Fruit fly (Drosophila melanogaster): ENCODE measurements around the gene CG32756.
A peak's percentile ranks its signal among the peaks of the same experiment; 100 is the strongest.

The CG32756 gene

DNA sequence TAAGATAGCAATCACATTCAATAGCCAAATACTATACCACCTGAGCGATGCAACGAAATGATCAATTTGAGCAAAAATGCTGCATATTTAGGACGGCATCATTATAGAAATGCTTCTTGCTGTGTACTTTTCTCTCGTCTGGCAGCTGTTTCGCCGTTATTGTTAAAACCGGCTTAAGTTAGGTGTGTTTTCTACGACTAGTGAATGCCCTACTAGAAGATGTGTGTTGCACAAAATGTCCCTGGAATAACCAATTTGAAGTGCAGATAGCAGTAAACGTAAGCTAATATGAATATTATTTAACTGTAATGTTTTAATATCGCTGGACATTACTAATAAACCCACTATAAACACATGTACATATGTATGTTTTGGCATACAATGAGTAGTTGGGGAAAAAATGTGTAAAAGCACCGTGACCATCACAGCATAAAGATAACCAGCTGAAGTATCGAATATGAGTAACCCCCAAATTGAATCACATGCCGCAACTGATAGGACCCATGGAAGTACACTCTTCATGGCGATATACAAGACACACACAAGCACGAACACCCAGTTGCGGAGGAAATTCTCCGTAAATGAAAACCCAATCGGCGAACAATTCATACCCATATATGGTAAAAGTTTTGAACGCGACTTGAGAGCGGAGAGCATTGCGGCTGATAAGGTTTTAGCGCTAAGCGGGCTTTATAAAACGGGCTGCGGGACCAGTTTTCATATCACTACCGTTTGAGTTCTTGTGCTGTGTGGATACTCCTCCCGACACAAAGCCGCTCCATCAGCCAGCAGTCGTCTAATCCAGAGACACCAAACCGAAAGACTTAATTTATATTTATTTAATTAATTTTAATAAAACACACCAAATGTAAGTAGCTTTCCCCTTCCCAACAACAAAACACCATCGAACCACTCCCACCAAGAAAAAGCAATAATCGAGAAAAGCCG is 45.1 kb upstream of the CG32756 start, which contains the start of gene Act5C (continued):
- TF ChIP-seq CG7839 (tag; optimal IDR thresholded peaks at IDR 0.05): peak; percentile 96
- peak; percentile 97 for TF ChIP-seq gem (tag; optimal IDR thresholded peaks at IDR 0.05)
- TF ChIP-seq Dp (GFP tag; optimal IDR thresholded peaks at IDR 0.05): no peak
- peak; percentile 87 for TF ChIP-seq Ssrp (tag; optimal IDR thresholded peaks at IDR 0.05)
- TF ChIP-seq CG7963 (GFP tag; IDR thresholded peaks at IDR 0.05; ENCODE audit: partially characterized antibody): no peak
- peak; percentile 90 for TF ChIP-seq CG2202 (tag; optimal IDR thresholded peaks at IDR 0.05)
- no peak; the same call in 2 of the 3 replicates for TF ChIP-seq CG6791 (GFP tag; IDR thresholded peaks at IDR 0.05; ENCODE audit: partially characterized antibody)
- TF ChIP-seq schlank (tag; optimal IDR thresholded peaks at IDR 0.05): peak; percentile 85
- peak; percentile 89 for TF ChIP-seq C15 (GFP tag; IDR thresholded peaks at IDR 0.05)
- peak; percentile 92 for TF ChIP-seq btn (GFP tag; optimal IDR thresholded peaks at IDR 0.05)
- peak; percentile 74 for TF ChIP-seq CG31388 (GFP tag; optimal IDR thresholded peaks at IDR 0.05)
- peak in 1 of 2 experiments; percentile 56 for TF ChIP-seq eve (GFP tag; optimal IDR thresholded peaks at IDR 0.05)
- peak; percentile 52 for TF ChIP-seq Sry-β (GFP tag; optimal IDR thresholded peaks at IDR 0.05)
- TF ChIP-seq gsb-n (tag; optimal IDR thresholded peaks at IDR 0.05): peak; percentile 95
- TF ChIP-seq CG17328 (GFP tag; IDR thresholded peaks at IDR 0.05): peak; percentile 94
- TF ChIP-seq otp (GFP tag; IDR thresholded peaks at IDR 0.05): peak; percentile 91
- peak; percentile 89 for TF ChIP-seq CG6254 (GFP tag; optimal IDR thresholded peaks at IDR 0.05)
- peak; percentile 64 for TF ChIP-seq Deaf1 (tag; optimal IDR thresholded peaks at IDR 0.05)
- TF ChIP-seq cad (GFP tag; optimal IDR thresholded peaks at IDR 0.05): no peak
- TF ChIP-seq CG1602 (GFP tag; optimal IDR thresholded peaks at IDR 0.05): peak; percentile 94
- TF ChIP-seq CG3407 (GFP tag; optimal IDR thresholded peaks at IDR 0.05): peak; percentile 92
- TF ChIP-seq pb (GFP tag; optimal IDR thresholded peaks at IDR 0.05): peak; percentile 84
- peak; percentile 79 for TF ChIP-seq CG4282 (GFP tag; optimal IDR thresholded peaks at IDR 0.05)
- TF ChIP-seq BtbVII (GFP tag; optimal IDR thresholded peaks at IDR 0.05): peak; percentile 87
- peak; percentile 90 for TF ChIP-seq CG11456 (GFP tag; IDR thresholded peaks at IDR 0.05)
- TF ChIP-seq Kr (GFP tag; optimal IDR thresholded peaks at IDR 0.05): peak; percentile 69
- TF ChIP-seq CG7357 (GFP tag; IDR thresholded peaks at IDR 0.05): peak; percentile 83
- TF ChIP-seq CG7745 (tag; optimal IDR thresholded peaks at IDR 0.05): peak; percentile 79
- peak; percentile 74 for TF ChIP-seq wor (GFP tag; IDR thresholded peaks at IDR 0.05)
- TF ChIP-seq CG10654 (GFP tag; optimal IDR thresholded peaks at IDR 0.05): peak; percentile 92
- peak; percentile 89 for TF ChIP-seq NFAT (GFP tag; IDR thresholded peaks at IDR 0.05)
- peak; percentile 95 for TF ChIP-seq fd96Cb (tag; optimal IDR thresholded peaks at IDR 0.05)
- TF ChIP-seq CG10462 (GFP tag; optimal IDR thresholded peaks at IDR 0.05): peak; percentile 92
- peak; percentile 98 for TF ChIP-seq CG1603 (tag; optimal IDR thresholded peaks at IDR 0.05)
- peak; percentile 85 for TF ChIP-seq sug (tag; optimal IDR thresholded peaks at IDR 0.05)
- TF ChIP-seq CG9797 (GFP tag; optimal IDR thresholded peaks at IDR 0.05): peak; percentile 42
- TF ChIP-seq usp (GFP tag; optimal IDR thresholded peaks at IDR 0.05): no peak
- TF ChIP-seq CG11560 (tag; IDR thresholded peaks at IDR 0.05): peak; percentile 80
- peak; percentile 94 for TF ChIP-seq CG15269 (tag; optimal IDR thresholded peaks at IDR 0.05)
- TF ChIP-seq tup (GFP tag; optimal IDR thresholded peaks at IDR 0.05): peak; percentile 83
- TF ChIP-seq mld (GFP tag; IDR thresholded peaks at IDR 0.05; ENCODE audit: partially characterized antibody): no peak
- TF ChIP-seq br (optimal IDR thresholded peaks at IDR 0.05): no peak
- peak; percentile 94 for TF ChIP-seq CG12071 (GFP tag; optimal IDR thresholded peaks at IDR 0.05)
- TF ChIP-seq CG8388 (GFP tag; optimal IDR thresholded peaks at IDR 0.05): peak; percentile 93
- peak; percentile 88 for TF ChIP-seq CG34422 (GFP tag; IDR thresholded peaks at IDR 0.05)
- peak; percentile 65 for TF ChIP-seq CG3995 (GFP tag; optimal IDR thresholded peaks at IDR 0.05)
- TF ChIP-seq HLH3B (GFP tag; IDR thresholded peaks at IDR 0.05): peak; percentile 94
- TF ChIP-seq croc (GFP tag; conservative IDR thresholded peaks at IDR 0.05): peak; percentile 92
- peak; percentile 93 for TF ChIP-seq phol (tag; optimal IDR thresholded peaks at IDR 0.05)
